Fruit fly (Drosophila melanogaster): Measurements from ENCODE around the gene ens.

The ens gene

dm6 chr3L:4076907-4077306 lies 57.4 kb downstream of the ens start:
- TF ChIP-seq CG8301 (tag; optimal IDR thresholded peaks at IDR 0.05) (no peak), Pif1A (GFP tag; optimal IDR thresholded peaks at IDR 0.05) (no peak), CG4496 (GFP tag; IDR thresholded peaks at IDR 0.05) (no peak), CG34367 (tag; optimal IDR thresholded peaks at IDR 0.05) (no peak), CG8159 (tag; optimal IDR thresholded peaks at IDR 0.05) (no peak), CG17806 (tag; optimal IDR thresholded peaks at IDR 0.05) (no peak), D1 (tag; optimal IDR thresholded peaks at IDR 0.05) (no peak), gl (tag; optimal IDR thresholded peaks at IDR 0.05) (no peak), Pif1B (GFP tag; optimal IDR thresholded peaks at IDR 0.05) (no peak), EcR (GFP tag; optimal IDR thresholded peaks at IDR 0.05) (no peak), CG14655 (GFP tag; optimal IDR thresholded peaks at IDR 0.05) (no peak), CG13204 (GFP tag; optimal IDR thresholded peaks at IDR 0.05) (no peak), CG12605 (GFP tag; IDR thresholded peaks at IDR 0.05) (no peak), Snoo (tag; optimal IDR thresholded peaks at IDR 0.05) (no peak), Ets98B (GFP tag; IDR thresholded peaks at IDR 0.05) (no peak)

- TF ChIP-seq CG17806 (tag; optimal IDR thresholded peaks at IDR 0.05): no peak
- TF ChIP-seq CG8301 (tag; optimal IDR thresholded peaks at IDR 0.05): no peak
- no peak for TF ChIP-seq CG8159 (tag; optimal IDR thresholded peaks at IDR 0.05)
- no peak for TF ChIP-seq gl (tag; optimal IDR thresholded peaks at IDR 0.05)
- no peak for TF ChIP-seq CG15710 (tag; optimal IDR thresholded peaks at IDR 0.05)
- no peak for TF ChIP-seq Pif1A (GFP tag; optimal IDR thresholded peaks at IDR 0.05)
- no peak for TF ChIP-seq Snoo (tag; optimal IDR thresholded peaks at IDR 0.05)
- no peak for TF ChIP-seq rn (GFP tag; IDR thresholded peaks at IDR 0.05)
- no peak for TF ChIP-seq CG34367 (tag; optimal IDR thresholded peaks at IDR 0.05)
- TF ChIP-seq CG12605 (GFP tag; IDR thresholded peaks at IDR 0.05): no peak
- TF ChIP-seq fd96Ca (GFP tag; IDR thresholded peaks at IDR 0.05): no peak
- TF ChIP-seq CG9948 (tag; optimal IDR thresholded peaks at IDR 0.05): no peak
- TF ChIP-seq Pif1B (GFP tag; optimal IDR thresholded peaks at IDR 0.05): no peak
- no peak for TF ChIP-seq CG14655 (GFP tag; optimal IDR thresholded peaks at IDR 0.05)
- TF ChIP-seq EcR (GFP tag; optimal IDR thresholded peaks at IDR 0.05): no peak
- no peak for TF ChIP-seq Ets98B (GFP tag; IDR thresholded peaks at IDR 0.05)
- no peak; the same call in 2 of the 3 replicates for TF ChIP-seq CG4496 (GFP tag; IDR thresholded peaks at IDR 0.05)
- no peak for TF ChIP-seq CG32121 (GFP tag; IDR thresholded peaks at IDR 0.05)
- no peak for TF ChIP-seq CG10348 (GFP tag; IDR thresholded peaks at IDR 0.05)
- no peak for TF ChIP-seq CG13204 (GFP tag; optimal IDR thresholded peaks at IDR 0.05)
These were observed 60.6 kb downstream of the ens start, which contains the start of gene Faa for dm6 chr3L:4073755-4074154. Gene Faa (minus strand): TSS chr3L:4073954.
